Fruit fly (Drosophila melanogaster) whole organism, larva: Measurements from ENCODE around the gene AstCC.

ENCODE experiments used
- noc ChIP-seq: fragments of 200-800 bp; sonication (Bioruptor generic); optimal IDR thresholded peaks from 3 replicates; lab custom pipeline; 2019; ENCODE audit warnings: missing biosample characterization, mild to moderate bottlenecking, missing genetic modification characterization, moderate library complexity

Gene AstCC

dm6 chr2L:11034495-11034894, 50.5 kb downstream of the AstCC start, which contains the start of gene CG18666:
TSS of gene CG18666 (plus strand) at chr2L:11034795.
- no peak for TF ChIP-seq noc (tag; lab: Kevin White, UChicago)
